Worm (Caenorhabditis elegans): ENCODE measurements around the gene kreg-1.
A peak's percentile ranks its signal among the peaks of the same experiment; 100 is the strongest.
"Not testable (repeated sequence)": the region's sequence is repeated elsewhere in the genome, so short reads cannot be mapped to it uniquely, and the experiment has no call there.

The kreg-1 gene

ce11 chrX:8721273-8721672, 11.7 kb downstream of the kreg-1 start:
- TF ChIP-seq nhr-76 (tag; optimal IDR thresholded peaks at IDR 0.05) (no peak), pha-4 (tag; optimal IDR thresholded peaks at IDR 0.05) (peak; percentile 91), skn-1 (tag; optimal IDR thresholded peaks at IDR 0.05) (no peak), nhr-77 (tag; optimal IDR thresholded peaks at IDR 0.05) (no peak)

ce11 chrX:8723127-8723600, 13.6 kb downstream of the kreg-1 start, which contains the start of gene tnt-2:
Gene tnt-2, minus strand, starts transcription at chrX:8723550.
- TF ChIP-seq elt-2 (tag; optimal IDR thresholded peaks at IDR 0.05) = no peak
- TF ChIP-seq nfya-1 (tag; optimal IDR thresholded peaks at IDR 0.05; ENCODE audit: insufficient read depth) = no peak
- no peak for TF ChIP-seq nhr-76 (tag; optimal IDR thresholded peaks at IDR 0.05)
- no peak for TF ChIP-seq ceh-82 (tag; optimal IDR thresholded peaks at IDR 0.05)
- TF ChIP-seq elt-1 (tag; optimal IDR thresholded peaks at IDR 0.05) = no peak
- TF ChIP-seq mdl-1 (tag; optimal IDR thresholded peaks at IDR 0.05) = no peak
- no peak for TF ChIP-seq ceh-9 (tag; optimal IDR thresholded peaks at IDR 0.05)
- no peak for TF ChIP-seq snpc-4 (tag; optimal IDR thresholded peaks at IDR 0.05)
- no peak for TF ChIP-seq nhr-77 (tag; optimal IDR thresholded peaks at IDR 0.05)
- TF ChIP-seq nhr-237 (tag; optimal IDR thresholded peaks at IDR 0.05) = no peak
- TF ChIP-seq sea-2 (GFP tag; optimal IDR thresholded peaks at IDR 0.05) = no peak
- TF ChIP-seq unc-62 (GFP tag; optimal IDR thresholded peaks at IDR 0.05) = no peak
- no peak for TF ChIP-seq nhr-11 (tag; optimal IDR thresholded peaks at IDR 0.05)
- TF ChIP-seq ZK546.5 (tag; optimal IDR thresholded peaks at IDR 0.05) = no peak
- TF ChIP-seq ztf-4 (tag; optimal IDR thresholded peaks at IDR 0.05) = no peak

ce11 chrX:8723840-8724239, 14.3 kb downstream of the kreg-1 start:
- TF ChIP-seq nhr-67 (tag; optimal IDR thresholded peaks at IDR 0.05) = no peak
- TF ChIP-seq ama-1 (optimal IDR thresholded peaks at IDR 0.05) = no peak
- no peak for TF ChIP-seq nhr-77 (tag; optimal IDR thresholded peaks at IDR 0.05)
- TF ChIP-seq nfya-1 (tag; optimal IDR thresholded peaks at IDR 0.05; ENCODE audit: insufficient read depth) = peak; percentile 49
- TF ChIP-seq nhr-23 (tag; optimal IDR thresholded peaks at IDR 0.05) = no peak
- TF ChIP-seq unc-62 (GFP tag; optimal IDR thresholded peaks at IDR 0.05) = no peak
- TF ChIP-seq elt-2 (tag; optimal IDR thresholded peaks at IDR 0.05) = no peak
- no peak for TF ChIP-seq mml-1 (tag; optimal IDR thresholded peaks at IDR 0.05)
- TF ChIP-seq pha-4 (tag; optimal IDR thresholded peaks at IDR 0.05) = no peak
- no peak for TF ChIP-seq ceh-16 (tag; optimal IDR thresholded peaks at IDR 0.05)
- TF ChIP-seq ztf-11 (tag; optimal IDR thresholded peaks at IDR 0.05) = no peak
- TF ChIP-seq skn-1 (tag; optimal IDR thresholded peaks at IDR 0.05) = no peak
- no peak for TF ChIP-seq nhr-76 (tag; optimal IDR thresholded peaks at IDR 0.05)
- no peak for TF ChIP-seq unc-39 (tag; optimal IDR thresholded peaks at IDR 0.05)
- TF ChIP-seq snpc-4 (tag; optimal IDR thresholded peaks at IDR 0.05) = peak; percentile 26
- TF ChIP-seq nhr-11 (tag; optimal IDR thresholded peaks at IDR 0.05) = peak; percentile 56
- peak; percentile 30 for TF ChIP-seq fkh-2 (tag; optimal IDR thresholded peaks at IDR 0.05)

ce11 chrX:8727306-8727705, 17.7 kb downstream of the kreg-1 start, which contains the start of gene EGAP4.1:
Gene EGAP4.1, minus strand, starts transcription at chrX:8727406.
- TF ChIP-seq elt-3 (tag; optimal IDR thresholded peaks at IDR 0.05) = no peak
- TF ChIP-seq mdl-1 (tag; optimal IDR thresholded peaks at IDR 0.05) = no peak
- no peak for TF ChIP-seq nhr-25 (tag; optimal IDR thresholded peaks at IDR 0.05)
- no peak for TF ChIP-seq mml-1 (tag; optimal IDR thresholded peaks at IDR 0.05)
- TF ChIP-seq elt-1 (tag; optimal IDR thresholded peaks at IDR 0.05) = no peak
- TF ChIP-seq nfya-1 (tag; optimal IDR thresholded peaks at IDR 0.05; ENCODE audit: insufficient read depth) = no peak
- TF ChIP-seq pha-4 (tag; optimal IDR thresholded peaks at IDR 0.05) = no peak
- peak; percentile 55 for TF ChIP-seq lin-39 (tag; optimal IDR thresholded peaks at IDR 0.05)
- TF ChIP-seq pqm-1 (tag; optimal IDR thresholded peaks at IDR 0.05) = no peak

- TF ChIP-seq fkh-10 (GFP tag; optimal IDR thresholded peaks at IDR 0.05); ceh-28 (tag; optimal IDR thresholded peaks at IDR 0.05); egl-27 (tag; optimal IDR thresholded peaks at IDR 0.05): not testable (repeated sequence)
Observed at ce11 chrX:8731822-8732221, 22.3 kb downstream of the kreg-1 start, which contains the start of gene M02D8.6. Gene M02D8.6, minus strand, starts transcription at chrX:8731922.

- TF ChIP-seq R02D3.7 (tag; optimal IDR thresholded peaks at IDR 0.05) (no peak), nhr-43 (tag; optimal IDR thresholded peaks at IDR 0.05; ENCODE audit: poor library complexity, severe bottlenecking) (no peak), nhr-237 (tag; optimal IDR thresholded peaks at IDR 0.05) (no peak), nhr-25 (tag; optimal IDR thresholded peaks at IDR 0.05) (peak; percentile 83), skn-1 (tag; optimal IDR thresholded peaks at IDR 0.05) (peak; percentile 20), egl-5 (tag; optimal IDR thresholded peaks at IDR 0.05) (peak; percentile 17), hmg-11 (tag; optimal IDR thresholded peaks at IDR 0.05) (peak; percentile 37), lin-39 (tag; optimal IDR thresholded peaks at IDR 0.05) (no peak), nhr-28 (tag; optimal IDR thresholded peaks at IDR 0.05) (no peak), nhr-23 (tag; optimal IDR thresholded peaks at IDR 0.05) (peak; percentile 87), pha-4 (tag; optimal IDR thresholded peaks at IDR 0.05) (peak; percentile 88), elt-2 (tag; optimal IDR thresholded peaks at IDR 0.05) (peak; percentile 8), nhr-77 (tag; optimal IDR thresholded peaks at IDR 0.05) (no peak), nfya-1 (tag; optimal IDR thresholded peaks at IDR 0.05; ENCODE audit: insufficient read depth) (peak; percentile 50), nhr-12 (tag; optimal IDR thresholded peaks at IDR 0.05) (no peak), snpc-4 (tag; optimal IDR thresholded peaks at IDR 0.05) (peak; percentile 38), sea-2 (GFP tag; optimal IDR thresholded peaks at IDR 0.05) (no peak), lin-15B (tag; optimal IDR thresholded peaks at IDR 0.05) (peak; percentile 22), ceh-9 (tag; optimal IDR thresholded peaks at IDR 0.05) (no peak)
Observed at ce11 chrX:8736965-8737464, 27.5 kb downstream of the kreg-1 start, which contains the start of gene M02D8.3. Gene M02D8.3, minus strand, starts transcription at chrX:8737015.

Measured in whole organism, L3 larva.